Fruit fly (Drosophila melanogaster): ENCODE measurements around the gene CG15446.
A peak's percentile ranks its signal among the peaks of the same experiment; 100 is the strongest.

DNA sequence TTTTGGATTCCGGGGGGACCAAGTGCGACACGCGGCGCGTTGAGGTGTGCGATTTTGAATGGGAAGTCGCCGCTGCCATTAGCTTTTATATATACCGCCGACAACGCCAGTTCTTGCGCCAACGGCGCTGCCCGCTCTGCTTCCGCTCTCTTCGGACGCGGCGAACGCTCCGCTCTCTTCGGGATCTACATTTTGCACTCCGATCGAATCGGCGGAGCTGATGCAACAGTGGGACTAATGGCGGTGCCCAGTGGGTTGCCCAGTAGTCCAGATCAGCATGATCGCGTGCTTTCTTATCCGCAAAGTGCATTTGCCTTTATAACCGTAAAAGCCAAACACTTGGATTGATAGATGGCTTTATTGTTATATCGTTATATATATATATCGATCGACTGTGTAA, 34.5 kb downstream of the CG15446 start, which contains the start of gene CG32512:
- TF ChIP-seq kay (GFP tag; ENCODE audit: borderline replicate concordance), result peak; percentile 17
- TF ChIP-seq CG33017 (tag; optimal IDR thresholded peaks at IDR 0.05), result no peak
- TF ChIP-seq cnc (optimal IDR thresholded peaks at IDR 0.05), result no peak
- TF ChIP-seq Clk (GFP tag; optimal IDR thresholded peaks at IDR 0.05), result no peak
